Fruit fly (Drosophila melanogaster) whole organism, embryonic: Measurements from ENCODE around the gene CG10996.

Source experiments
- BEAF-32 ChIP-seq: fragments of 200-800 bp; sonication (Bioruptor generic); optimal IDR thresholded peaks from 3 replicates; lab custom pipeline; 2017; ENCODE audit warnings: missing biosample characterization, missing genetic modification characterization, mild to moderate bottlenecking, moderate library complexity, missing genetic modification reagents
- CG11398 ChIP-seq: fragments of 200-800 bp; sonication (Bioruptor generic); optimal IDR thresholded peaks from 2 replicates; lab custom pipeline; 2016; ENCODE audit warnings: missing biosample characterization, missing genetic modification characterization
- CG12744 ChIP-seq: fragments of 200-800 bp; sonication (Bioruptor generic); optimal IDR thresholded peaks from 2 replicates; lab custom pipeline; 2016; ENCODE audit warnings: missing biosample characterization, missing genetic modification characterization
- CG13775 ChIP-seq: fragments of 200-800 bp; sonication (Bioruptor generic); optimal IDR thresholded peaks from 3 replicates; lab custom pipeline; 2017; ENCODE audit warnings: missing biosample characterization, mild to moderate bottlenecking, missing genetic modification characterization
- CG1647 ChIP-seq: fragments of 200-800 bp; sonication (Bioruptor generic); optimal IDR thresholded peaks from 3 replicates; lab custom pipeline; 2016; ENCODE audit warnings: missing biosample characterization, missing genetic modification characterization
- CG16815 ChIP-seq: fragments of 200-800 bp; sonication (Bioruptor generic); optimal IDR thresholded peaks from 3 replicates; lab custom pipeline; 2017; ENCODE audit warnings: missing biosample characterization, mild to moderate bottlenecking, missing genetic modification characterization
- CG17829 ChIP-seq: fragments of 200-800 bp; optimal IDR thresholded peaks from 2 replicates; lab custom pipeline; 2019; ENCODE audit warnings: missing biosample characterization, mild to moderate bottlenecking, missing genetic modification characterization, moderate library complexity
- CG2120 ChIP-seq: fragments of 200-800 bp; sonication (Bioruptor generic); optimal IDR thresholded peaks from 3 replicates; lab custom pipeline; 2016; ENCODE audit warnings: missing biosample characterization, missing genetic modification characterization
- CG2129 ChIP-seq: fragments of 200-800 bp; sonication (Bioruptor generic); IDR thresholded peaks from 2 replicates; pipeline ENCODE4 v1.3.6; 2022; ENCODE audit warnings: missing biosample characterization, missing genetic modification characterization; ENCODE audit not compliant: partially characterized antibody
- CG30020 ChIP-seq: fragments of 200-800 bp; optimal IDR thresholded peaks from 2 replicates; lab custom pipeline; 2019; ENCODE audit warnings: missing biosample characterization, mild to moderate bottlenecking, missing genetic modification characterization, moderate library complexity
- CG30403 ChIP-seq: fragments of 200-800 bp; sonication (Bioruptor generic); optimal IDR thresholded peaks from 3 replicates; lab custom pipeline; 2016; ENCODE audit warnings: missing biosample characterization, missing genetic modification characterization
- CG33213 ChIP-seq: fragments of 200-800 bp; sonication (Bioruptor generic); optimal IDR thresholded peaks from 3 replicates; lab custom pipeline; 2016; ENCODE audit warnings: missing biosample characterization, missing genetic modification characterization
- CG34422 ChIP-seq: fragments of 200-800 bp; sonication (Bioruptor generic); IDR thresholded peaks from 3 replicates; pipeline ENCODE4 v1.3.6; 2022; ENCODE audit warnings: missing biosample characterization, missing genetic modification characterization
- CG3995 ChIP-seq: fragments of 200-800 bp; sonication (Bioruptor generic); optimal IDR thresholded peaks from 3 replicates; lab custom pipeline; 2016; ENCODE audit warnings: missing biosample characterization, missing genetic modification characterization
- CG5180 ChIP-seq: fragments of 200-800 bp; sonication (Bioruptor generic); optimal IDR thresholded peaks from 3 replicates; lab custom pipeline; 2017; ENCODE audit warnings: missing biosample characterization, missing genetic modification characterization, mild to moderate bottlenecking, moderate library complexity, missing genetic modification reagents
- CG6654 ChIP-seq: fragments of 200-800 bp; sonication (Bioruptor generic); optimal IDR thresholded peaks from 2 replicates; lab custom pipeline; 2017; ENCODE audit warnings: missing biosample characterization, mild to moderate bottlenecking, missing genetic modification characterization
- CG6683 ChIP-seq: fragments of 200-800 bp; sonication (Bioruptor generic); optimal IDR thresholded peaks from 2 replicates; lab custom pipeline; 2017; ENCODE audit warnings: missing biosample characterization, mild to moderate bottlenecking, missing genetic modification characterization, missing genetic modification reagents
- CG7786 ChIP-seq: fragments of 200-800 bp; sonication (Bioruptor generic); optimal IDR thresholded peaks from 2 replicates; lab custom pipeline; 2016; ENCODE audit warnings: missing biosample characterization, missing genetic modification characterization
- CG8765 ChIP-seq: fragments of 200-800 bp; sonication (Bioruptor generic); IDR thresholded peaks from 2 replicates; pipeline ENCODE4 v1.3.6; 2022; ENCODE audit warnings: missing biosample characterization, missing genetic modification characterization
- Camta ChIP-seq: fragments of 200-800 bp; sonication (Bioruptor generic); optimal IDR thresholded peaks from 2 replicates; lab custom pipeline; 2016; ENCODE audit warnings: missing biosample characterization, missing genetic modification characterization
- D ChIP-seq, 2 experiments: fragments of 200-800 bp in 1 of 2; fragments of >200 bp in 1 of 2; sonication (Bioruptor generic) in 1 of 2; optimal IDR thresholded peaks; 2 replicates in 1 of 2; 3 replicates in 1 of 2; lab custom pipeline; 2017; ENCODE audit warnings: mild to moderate bottlenecking in 1 of 2, missing biosample characterization in 1 of 2, missing genetic modification characterization in 1 of 2, missing genetic modification reagents in 1 of 2
- HHEX ChIP-seq: fragments of 200-800 bp; sonication (Bioruptor generic); optimal IDR thresholded peaks from 3 replicates; lab custom pipeline; 2017; ENCODE audit warnings: missing biosample characterization, mild to moderate bottlenecking, missing genetic modification characterization, missing genetic modification reagents
- Hr51 ChIP-seq, 2 experiments: fragments of 200-800 bp; sonication (Bioruptor generic); optimal IDR thresholded peaks; 2 replicates in 1 of 2; 3 replicates in 1 of 2; lab custom pipeline; 2016 to 2018; ENCODE audit warnings: missing biosample characterization in 2 of 2, missing genetic modification characterization in 2 of 2, mild to moderate bottlenecking in 1 of 2, moderate library complexity in 1 of 2
- Kr ChIP-seq: fragments of 200-800 bp; sonication (Bioruptor generic); optimal IDR thresholded peaks from 2 replicates; lab custom pipeline; 2017; ENCODE audit warnings: missing biosample characterization, mild to moderate bottlenecking, missing genetic modification characterization
- Usf ChIP-seq: fragments of 200-800 bp; sonication (Bioruptor generic); optimal IDR thresholded peaks from 2 replicates; lab custom pipeline; 2017; ENCODE audit warnings: missing genotype, missing biosample characterization, missing genetic modification characterization
- ab ChIP-seq: fragments of 200-800 bp; sonication (Bioruptor generic); optimal IDR thresholded peaks from 2 replicates; lab custom pipeline; 2016; ENCODE audit warnings: missing biosample characterization, missing genetic modification characterization
- al ChIP-seq: fragments of 200-800 bp; sonication (Bioruptor generic); IDR thresholded peaks from 2 replicates; pipeline ENCODE4 v1.3.6; 2022; ENCODE audit warnings: missing biosample characterization, missing genetic modification characterization
- ato ChIP-seq: fragments of 200-800 bp; sonication (Bioruptor generic); IDR thresholded peaks from 2 replicates; pipeline ENCODE4 v1.3.6; 2022; ENCODE audit warnings: missing biosample characterization, missing genetic modification characterization; ENCODE audit not compliant: partially characterized antibody
- bsh ChIP-seq, 2 experiments: fragments of 200-800 bp; sonication (Bioruptor generic); optimal IDR thresholded peaks; 2 replicates each; lab custom pipeline; 2017 to 2018; ENCODE audit warnings: mild to moderate bottlenecking in 2 of 2, missing biosample characterization in 2 of 2, missing genetic modification characterization in 2 of 2, moderate library complexity in 1 of 2
- cg ChIP-seq: fragments of 200-800 bp; sonication (Bioruptor generic); optimal IDR thresholded peaks from 3 replicates; lab custom pipeline; 2019; ENCODE audit warnings: missing biosample characterization, mild to moderate bottlenecking, missing genetic modification characterization, moderate library complexity
- crc ChIP-seq: fragments of 200-800 bp; sonication (Bioruptor generic); optimal IDR thresholded peaks from 2 replicates; lab custom pipeline; 2016; ENCODE audit warnings: missing biosample characterization, missing genetic modification characterization
- ind ChIP-seq: fragments of 200-800 bp; sonication (Bioruptor generic); optimal IDR thresholded peaks from 3 replicates; lab custom pipeline; 2016; ENCODE audit warnings: missing biosample characterization, missing genetic modification characterization
- kay ChIP-seq: fragments of 200-800 bp; sonication (Bioruptor generic); optimal IDR thresholded peaks from 2 replicates; lab custom pipeline; 2016; ENCODE audit warnings: missing biosample characterization, missing genetic modification characterization
- lmd ChIP-seq: fragments of 200-800 bp; sonication (Bioruptor generic); IDR thresholded peaks from 2 replicates; pipeline ENCODE4 v1.3.6; 2022; ENCODE audit warnings: missing biosample characterization, missing genetic modification characterization
- nmo ChIP-seq: fragments of 200-800 bp; sonication (Bioruptor generic); optimal IDR thresholded peaks from 2 replicates; lab custom pipeline; 2018; ENCODE audit warnings: missing biosample characterization, mild to moderate bottlenecking, missing genetic modification characterization, moderate library complexity
- salm ChIP-seq: fragments of 200-800 bp; sonication (Bioruptor generic); optimal IDR thresholded peaks from 2 replicates; lab custom pipeline; 2018; ENCODE audit warnings: missing biosample characterization, mild to moderate bottlenecking, missing genetic modification characterization
- scrt ChIP-seq: fragments of 200-800 bp; sonication (Bioruptor generic); optimal IDR thresholded peaks from 2 replicates; lab custom pipeline; 2018; ENCODE audit warnings: missing biosample characterization, mild to moderate bottlenecking, missing genetic modification characterization, moderate library complexity
- stwl ChIP-seq: fragments of 200-800 bp; sonication (Bioruptor generic); optimal IDR thresholded peaks from 3 replicates; lab custom pipeline; 2018; ENCODE audit warnings: missing biosample characterization, mild to moderate bottlenecking, missing genetic modification characterization, moderate library complexity

The CG10996 gene

DNA sequence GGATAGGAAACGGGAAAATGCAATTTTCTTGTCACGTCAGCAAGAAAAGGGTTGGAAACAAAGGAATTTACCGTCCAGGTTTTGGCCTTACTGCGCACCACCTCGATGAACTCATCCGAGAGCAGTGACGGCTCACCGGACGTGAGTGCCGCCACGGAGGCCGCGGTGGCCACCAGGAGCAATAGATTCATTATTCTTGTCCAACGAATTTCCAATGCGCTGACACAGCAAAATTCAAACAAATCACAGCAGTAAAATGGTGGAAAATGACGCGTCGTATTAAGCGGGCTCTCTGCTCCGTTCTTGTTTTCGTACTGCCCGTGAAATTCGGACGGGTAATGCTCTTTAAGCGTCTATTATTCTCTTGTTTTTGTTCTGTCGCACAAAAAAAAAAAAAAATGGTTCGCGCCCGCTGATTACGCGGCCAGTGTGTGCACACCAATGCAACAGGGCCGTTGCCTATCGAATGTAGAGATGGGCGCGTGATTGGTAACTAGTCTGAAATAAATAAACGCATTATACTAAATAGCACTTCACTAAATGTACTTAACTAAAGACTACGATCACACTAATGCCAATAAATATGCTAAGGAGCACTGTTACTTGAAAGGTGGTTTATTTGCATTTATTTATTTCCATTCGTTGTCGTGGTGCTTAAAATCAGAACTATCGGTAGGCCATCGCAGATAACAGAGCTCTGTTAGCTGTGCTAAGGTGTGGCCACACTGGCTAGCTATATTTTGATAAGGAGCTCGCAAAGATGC, 15.5 kb downstream of the CG10996 start, which contains the start of the genes CtsB and amrt (continued):
- TF ChIP-seq al (GFP tag; lab: Robert Waterston, UW) (peak; percentile 47; the same call in 1 of the 2 replicates), CG1647 (GFP tag; lab: Kevin White, UChicago) (peak; percentile 20), CG6683 (GFP tag; lab: Kevin White, UChicago) (no peak), Camta (GFP tag; lab: Kevin White, UChicago) (peak; percentile 51), CG6654 (no peak), CG17829 (tag; lab: Kevin White, UChicago) (peak; percentile 62), ato (GFP tag; lab: Robert Waterston, UW) (peak; percentile 40; the same call in 1 of the 2 replicates), kay (GFP tag; lab: Kevin White, UChicago) (peak; percentile 28), CG2129 (GFP tag; lab: Robert Waterston, UW) (peak; percentile 70), CG33213 (GFP tag; lab: Kevin White, UChicago) (peak; percentile 21), Hr51 (GFP tag; optimal IDR thresholded peaks at IDR 0.05; lab: Kevin White, UChicago) (peak in 1 of 2 experiments; percentile 26), CG30403 (peak; percentile 62), CG8765 (GFP tag; lab: Robert Waterston, UW) (no peak), stwl (tag; lab: Kevin White, UChicago) (peak; percentile 44), CG16815 (GFP tag; lab: Kevin White, UChicago) (no peak), salm (tag; lab: Kevin White, UChicago) (no peak), Kr (peak; percentile 43), scrt (GFP tag; lab: Kevin White, UChicago) (no peak), Usf (GFP tag; lab: Kevin White, UChicago) (peak; percentile 7), CG2120 (GFP tag; lab: Kevin White, UChicago) (peak; percentile 68), CG3995 (peak; percentile 43), cg (GFP tag; lab: Kevin White, UChicago) (no peak), HHEX (GFP tag; lab: Kevin White, UChicago) (no peak), crc (no peak), BEAF-32 (GFP tag; lab: Kevin White, UChicago) (peak; percentile 93), ind (peak; percentile 57), CG7786 (GFP tag; lab: Kevin White, UChicago) (peak; percentile 50), CG34422 (GFP tag; lab: Robert Waterston, UW) (0 out of 3 replicates have a peak, but pooled peaks have one; percentile 18), CG13775 (GFP tag; lab: Kevin White, UChicago) (peak; percentile 68), CG12744 (GFP tag; lab: Kevin White, UChicago) (peak; percentile 26), D (optimal IDR thresholded peaks at IDR 0.05; lab: Kevin White, UChicago) (no peak), D (GFP tag; optimal IDR thresholded peaks at IDR 0.05; lab: Kevin White, UChicago) (no peak), ab (GFP tag; lab: Kevin White, UChicago) (no peak), bsh (GFP tag; optimal IDR thresholded peaks at IDR 0.05; lab: Kevin White, UChicago) (peak; percentile 18 to 58), CG30020 (tag; lab: Kevin White, UChicago) (peak; percentile 57), CG5180 (GFP tag; lab: Kevin White, UChicago) (no peak), nmo (GFP tag; lab: Kevin White, UChicago) (peak; percentile 76), CG11398 (GFP tag; lab: Kevin White, UChicago) (peak; percentile 52), lmd (GFP tag; lab: Robert Waterston, UW) (no peak; the same call in none of the 2 replicates)
